Fruit fly (Drosophila melanogaster) whole organism, pupa: ENCODE results near the gene CG7058.

ENCODE experiments used
- CG10348 ChIP-seq: fragments of 200-800 bp; sonication (Bioruptor generic); IDR thresholded peaks from 2 replicates; pipeline ENCODE4 v1.3.6; 2022; ENCODE audit warnings: missing biosample characterization, missing genetic modification characterization
- CG12605 ChIP-seq: fragments of 200-800 bp; sonication (Bioruptor generic); IDR thresholded peaks from 2 replicates; pipeline ENCODE4 v1.3.6; 2022; ENCODE audit warnings: missing biosample characterization, missing genetic modification characterization
- CG13204 ChIP-seq: fragments of 200-800 bp; sonication (Bioruptor generic); optimal IDR thresholded peaks from 2 replicates; lab custom pipeline; 2018; ENCODE audit warnings: missing biosample characterization, mild to moderate bottlenecking, missing genetic modification characterization, moderate library complexity
- CG14655 ChIP-seq: fragments of 200-800 bp; sonication (Bioruptor generic); optimal IDR thresholded peaks from 3 replicates; lab custom pipeline; 2017; ENCODE audit warnings: mild to moderate bottlenecking, missing biosample characterization, missing genetic modification reagents, missing genetic modification characterization
- CG15710 ChIP-seq: fragments of 200-800 bp; sonication (Bioruptor generic); optimal IDR thresholded peaks from 2 replicates; lab custom pipeline; 2018; ENCODE audit warnings: missing biosample characterization, mild to moderate bottlenecking, missing genetic modification characterization, moderate library complexity
- CG17806 ChIP-seq: fragments of 200-800 bp; sonication (Bioruptor generic); optimal IDR thresholded peaks from 2 replicates; lab custom pipeline; 2018; ENCODE audit warnings: missing biosample characterization, mild to moderate bottlenecking, missing genetic modification characterization, moderate library complexity
- CG32121 ChIP-seq: fragments of 200-800 bp; sonication (Bioruptor generic); IDR thresholded peaks from 2 replicates; pipeline ENCODE4 v1.3.6; 2022; ENCODE audit warnings: missing biosample characterization, missing genetic modification characterization
- CG34367 ChIP-seq: fragments of 200-800 bp; sonication (Bioruptor generic); optimal IDR thresholded peaks from 2 replicates; lab custom pipeline; 2018; ENCODE audit warnings: missing biosample characterization, mild to moderate bottlenecking, missing genetic modification characterization
- CG4496 ChIP-seq: fragments of 200-800 bp; sonication (Bioruptor generic); IDR thresholded peaks from 3 replicates; pipeline ENCODE4 v1.3.6; 2022; ENCODE audit warnings: missing biosample characterization, missing genetic modification characterization
- CG8159 ChIP-seq: fragments of 200-800 bp; sonication (Bioruptor generic); optimal IDR thresholded peaks from 3 replicates; lab custom pipeline; 2018; ENCODE audit warnings: missing biosample characterization, mild to moderate bottlenecking, missing genetic modification characterization, moderate library complexity
- CG8301 ChIP-seq: fragments of 200-800 bp; sonication (Bioruptor generic); optimal IDR thresholded peaks from 2 replicates; lab custom pipeline; 2018; ENCODE audit warnings: missing biosample characterization, mild to moderate bottlenecking, missing genetic modification characterization
- CG9948 ChIP-seq: fragments of 200-800 bp; sonication (Bioruptor generic); optimal IDR thresholded peaks from 2 replicates; lab custom pipeline; 2018; ENCODE audit warnings: missing biosample characterization, mild to moderate bottlenecking, missing genetic modification characterization, moderate library complexity
- D1 ChIP-seq: fragments of 200-800 bp; sonication (Bioruptor generic); optimal IDR thresholded peaks from 2 replicates; lab custom pipeline; 2018; ENCODE audit warnings: missing biosample characterization, mild to moderate bottlenecking, missing genetic modification characterization, moderate library complexity
- EcR ChIP-seq: fragments of 200-800 bp; sonication (Bioruptor generic); optimal IDR thresholded peaks from 3 replicates; lab custom pipeline; 2019; ENCODE audit warnings: missing biosample characterization, missing genetic modification characterization, mild to moderate bottlenecking, moderate library complexity, missing genetic modification reagents
- Ets98B ChIP-seq: fragments of 200-800 bp; sonication (Bioruptor generic); IDR thresholded peaks from 2 replicates; pipeline ENCODE4 v1.3.6; 2022; ENCODE audit warnings: missing biosample characterization, missing genetic modification characterization
- Pif1A ChIP-seq: fragments of 200-800 bp; sonication (Bioruptor generic); optimal IDR thresholded peaks from 3 replicates; lab custom pipeline; 2016; ENCODE audit warnings: missing biosample characterization, missing genetic modification characterization
- Pif1B ChIP-seq: fragments of 200-800 bp; sonication (Bioruptor generic); optimal IDR thresholded peaks from 3 replicates; lab custom pipeline; 2016; ENCODE audit warnings: missing biosample characterization, missing genetic modification characterization
- Snoo ChIP-seq: fragments of 200-800 bp; sonication (Bioruptor generic); optimal IDR thresholded peaks from 3 replicates; lab custom pipeline; 2017; ENCODE audit warnings: missing biosample characterization, mild to moderate bottlenecking, missing genetic modification characterization, inconsistent platforms
- fd96Ca ChIP-seq: fragments of 200-800 bp; sonication (Bioruptor generic); IDR thresholded peaks from 3 replicates; pipeline ENCODE4 v1.3.6; 2022; ENCODE audit warnings: missing biosample characterization, missing genetic modification characterization
- gl ChIP-seq: fragments of 200-800 bp; sonication (Bioruptor generic); optimal IDR thresholded peaks from 2 replicates; lab custom pipeline; 2018; ENCODE audit warnings: missing biosample characterization, mild to moderate bottlenecking, missing genetic modification characterization
- rn ChIP-seq: fragments of 200-800 bp; sonication (Bioruptor generic); IDR thresholded peaks from 2 replicates; pipeline ENCODE4 v1.3.6; 2022; ENCODE audit warnings: missing biosample characterization, missing genetic modification characterization

The CG7058 gene

dm6 chrX:18776976-18777925 is 29.2 kb upstream of the CG7058 start:
- TF ChIP-seq fd96Ca (GFP tag; lab: Robert Waterston, UW) (peak; percentile 48; the same call in 1 of the 3 replicates), CG14655 (GFP tag; lab: Kevin White, UChicago) (peak; percentile 30), CG15710 (peak; percentile 2), gl (tag; lab: Kevin White, UChicago) (no peak), Snoo (tag; lab: Kevin White, UChicago) (peak; percentile 32), Pif1B (peak; percentile 41), CG32121 (GFP tag; lab: Robert Waterston, UW) (peak; percentile 44; the same call in 1 of the 2 replicates), D1 (no peak), CG8159 (tag; lab: Kevin White, UChicago) (no peak), Ets98B (peak; percentile 19; the same call in 1 of the 2 replicates), CG8301 (no peak), CG13204 (GFP tag; lab: Kevin White, UChicago) (peak; percentile 68), CG9948 (tag; lab: Kevin White, UChicago) (no peak), CG4496 (peak; percentile 54), rn (GFP tag; lab: Robert Waterston, UW) (no peak), EcR (GFP tag; lab: Kevin White, UChicago) (peak; percentile 89), CG12605 (GFP tag; lab: Robert Waterston, UW) (peak; percentile 37; the same call in 1 of the 2 replicates), Pif1A (GFP tag; lab: Kevin White, UChicago) (peak; percentile 44), CG34367 (tag; lab: Kevin White, UChicago) (no peak), CG10348 (GFP tag; lab: Robert Waterston, UW) (no peak), CG17806 (no peak)

dm6 chrX:18779662-18780061 is 26.8 kb upstream of the CG7058 start:
- peak; percentile 38 for TF ChIP-seq EcR (GFP tag; lab: Kevin White, UChicago)
- no peak for TF ChIP-seq fd96Ca (GFP tag; lab: Robert Waterston, UW)
- TF ChIP-seq, all 21 proteins: peak for 1

dm6 chrX:18780260-18780659 is 26.2 kb upstream of the CG7058 start:
- TF ChIP-seq CG14655 (GFP tag; lab: Kevin White, UChicago) = no peak
- no peak for TF ChIP-seq CG12605 (GFP tag; lab: Robert Waterston, UW)
- TF ChIP-seq Pif1B = no peak
- TF ChIP-seq CG8159 (tag; lab: Kevin White, UChicago) = no peak
- no peak for TF ChIP-seq CG13204 (GFP tag; lab: Kevin White, UChicago)
- no peak for TF ChIP-seq fd96Ca (GFP tag; lab: Robert Waterston, UW)
- no peak for TF ChIP-seq CG10348 (GFP tag; lab: Robert Waterston, UW)
- TF ChIP-seq CG34367 (tag; lab: Kevin White, UChicago) = no peak
- TF ChIP-seq CG32121 (GFP tag; lab: Robert Waterston, UW) = no peak
- TF ChIP-seq, all 21 proteins: peak for 0

dm6 chrX:18783417-18784123 is 22.9 kb upstream of the CG7058 start, which contains the start of gene CG18259:
Gene CG18259, minus strand, starts transcription at chrX:18783494.
- no peak for TF ChIP-seq CG13204 (GFP tag; lab: Kevin White, UChicago)
- TF ChIP-seq CG4496 = peak; percentile 24; the same call in 1 of the 3 replicates
- TF ChIP-seq, all 21 proteins: peak for 1

DNA sequence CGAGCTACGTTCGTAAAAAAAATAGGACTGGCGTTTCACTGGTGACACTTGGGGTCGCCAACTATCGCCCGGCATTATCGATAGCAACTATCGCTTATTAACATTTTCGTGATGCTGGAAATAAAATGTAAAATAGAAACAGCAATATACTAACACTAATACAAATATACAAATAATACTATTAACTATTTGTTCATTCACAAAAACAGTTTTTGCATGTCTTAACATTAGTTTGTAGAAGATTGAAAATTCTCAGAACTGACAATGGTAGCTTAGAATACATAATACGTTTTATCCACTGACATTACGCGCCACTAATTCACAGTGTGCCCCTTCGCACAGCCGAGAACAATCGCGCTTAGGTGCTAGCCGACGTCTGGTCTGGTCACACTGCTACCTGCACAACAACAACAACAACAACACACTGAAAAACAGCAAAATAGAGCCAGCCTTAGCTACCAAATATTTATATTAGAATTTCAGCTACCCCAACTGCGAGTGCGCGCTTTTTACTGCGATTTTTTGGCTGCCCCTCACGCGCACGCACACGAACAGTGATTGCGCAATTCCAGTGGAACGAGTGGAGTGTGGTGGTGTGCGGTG is 18.2 kb upstream of the CG7058 start, which contains the start of the genes CG6961 and S6KL:
TSS of gene CG6961 (minus strand) at position 68 of the 603 bp plus-strand sequence.
TSS of gene S6KL (plus strand) at position 322 of the 603 bp plus-strand sequence.
- no peak for TF ChIP-seq fd96Ca (GFP tag; lab: Robert Waterston, UW)
- no peak for TF ChIP-seq CG13204 (GFP tag; lab: Kevin White, UChicago)
- peak; percentile 12 for TF ChIP-seq CG8159 (tag; lab: Kevin White, UChicago)
